Worm (Caenorhabditis elegans) whole organism, L4 larva: ENCODE results near the gene ZK287.1.

Experiments
- ZK337.2 ChIP-seq: fragments of 200-800 bp; sonication (Bioruptor generic); IDR thresholded peaks from 2 replicates; pipeline ENCODE4 v1.3.6; 2022; ENCODE audit warnings: missing genetic modification reagents, missing genetic modification characterization, missing compliant biosample characterization
- ZK546.5 ChIP-seq, 2 experiments: sonication (generic microtip); optimal IDR thresholded peaks; 2 replicates each; lab custom pipeline; 2017; ENCODE audit warnings: missing biosample characterization in 2 of 2, missing genetic modification characterization in 2 of 2
- aly-2 ChIP-seq: sonication (generic microtip); optimal IDR thresholded peaks from 2 replicates; lab custom pipeline; 2018; ENCODE audit warnings: missing biosample characterization, missing genetic modification characterization
- ces-1 ChIP-seq: fragments of 150-350 bp; sonication (generic microtip); optimal IDR thresholded peaks from 4 replicates; lab custom pipeline; 2014; ENCODE audit warnings: missing biosample characterization, missing genetic modification reagents, missing genetic modification characterization
- jun-1 ChIP-seq: fragments of 150-350 bp; optimal IDR thresholded peaks from 2 replicates; lab custom pipeline; 2014; ENCODE audit warnings: missing biosample characterization, missing genetic modification reagents, missing genetic modification characterization
- lin-38 ChIP-seq: fragments of 200-800 bp; sonication (Bioruptor generic); IDR thresholded peaks from 2 replicates; pipeline ENCODE4 v1.3.6; 2022; ENCODE audit warnings: missing genetic modification reagents, missing genetic modification characterization, missing compliant biosample characterization
- nhr-102 ChIP-seq: sonication (generic microtip); optimal IDR thresholded peaks from 2 replicates; lab custom pipeline; 2016; ENCODE audit warnings: mild to moderate bottlenecking, missing genetic modification characterization, moderate library complexity, missing compliant biosample characterization
- nhr-25 ChIP-seq: sonication (generic microtip); optimal IDR thresholded peaks from 2 replicates; lab custom pipeline; 2017; ENCODE audit warnings: missing genetic modification characterization, mild to moderate bottlenecking, missing compliant biosample characterization, antibody characterized with exemption, moderate library complexity, borderline replicate concordance; ENCODE audit not compliant: insufficient read depth
- nhr-76 ChIP-seq: fragments of 150-350 bp; optimal IDR thresholded peaks from 2 replicates; lab custom pipeline; 2014; ENCODE audit warnings: missing biosample characterization, missing genetic modification characterization
- set-16 ChIP-seq: fragments of 200-800 bp; sonication (Bioruptor generic); IDR thresholded peaks from 2 replicates; pipeline ENCODE4 v1.3.6; 2022; ENCODE audit warnings: missing genetic modification reagents, missing genetic modification characterization, missing compliant biosample characterization
- skn-1 ChIP-seq: fragments of 150-350 bp; optimal IDR thresholded peaks from 2 replicates; lab custom pipeline; 2014; ENCODE audit warnings: missing biosample characterization, missing genetic modification characterization
- unc-39 ChIP-seq: sonication (generic microtip); optimal IDR thresholded peaks from 2 replicates; lab custom pipeline; 2017; ENCODE audit warnings: missing biosample characterization, missing genetic modification characterization

DNA sequence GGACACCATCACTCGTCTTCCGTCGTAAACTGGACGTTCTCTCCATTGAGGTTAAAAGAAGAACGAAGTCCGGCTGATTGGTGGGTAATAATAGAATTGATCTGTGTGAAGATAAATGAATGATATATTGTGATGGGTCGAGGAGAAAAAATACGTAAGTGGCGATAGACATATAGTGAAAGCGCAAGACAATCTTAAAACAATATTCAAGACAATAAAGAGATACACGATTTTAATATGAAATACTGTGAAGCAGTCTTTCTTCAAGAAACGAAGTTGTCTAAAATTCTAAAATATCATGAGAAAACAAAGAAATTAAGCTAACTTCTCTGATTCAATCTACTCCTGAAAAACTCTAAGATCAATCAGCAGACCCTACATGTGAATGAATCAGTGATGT, 47.0 kb downstream of the ZK287.1 start, which contains the start of gene F40F9.10:
- TF ChIP-seq lin-38 (GFP tag; lab: Robert Waterston, UW) (no peak), nhr-102 (no peak), nhr-76 (no peak), skn-1 (tag; lab: Kevin White, UChicago) (no peak), unc-39 (tag; lab: Kevin White, UChicago) (no peak), ces-1 (no peak), nhr-25 (no peak), ZK337.2 (GFP tag; lab: Robert Waterston, UW) (no peak), ZK546.5 (tag; optimal IDR thresholded peaks at IDR 0.05; lab: Kevin White, UChicago) (no peak), jun-1 (tag; lab: Kevin White, UChicago) (no peak), aly-2 (tag; lab: Kevin White, UChicago) (no peak), set-16 (GFP tag; lab: Robert Waterston, UW) (no peak)
